Fruit fly (Drosophila melanogaster) whole organism, embryonic: ENCODE data around the gene Tehao.
A peak's percentile ranks its signal among the peaks of the same experiment; 100 is the strongest.

ENCODE experiments used
- Asciz ChIP-seq: fragments of 200-800 bp; sonication (Bioruptor generic); optimal IDR thresholded peaks from 2 replicates; lab custom pipeline; 2017; ENCODE audit warnings: missing biosample characterization, mild to moderate bottlenecking, missing genetic modification characterization, missing genetic modification reagents
- B-H2 ChIP-seq: fragments of 200-800 bp; sonication (Bioruptor generic); optimal IDR thresholded peaks from 2 replicates; lab custom pipeline; 2018; ENCODE audit warnings: missing biosample characterization, mild to moderate bottlenecking, missing genetic modification characterization
- Blimp-1 ChIP-seq: fragments of 200-800 bp; sonication (Bioruptor generic); optimal IDR thresholded peaks from 3 replicates; lab custom pipeline; 2018; ENCODE audit warnings: missing biosample characterization, missing genetic modification characterization, mild to moderate bottlenecking, moderate library complexity, missing genetic modification reagents
- CG10209 ChIP-seq: fragments of 200-800 bp; sonication (Bioruptor generic); optimal IDR thresholded peaks from 3 replicates; lab custom pipeline; 2017; ENCODE audit warnings: missing biosample characterization, mild to moderate bottlenecking, missing genetic modification characterization, missing genetic modification reagents
- CG10959 ChIP-seq: fragments of 200-800 bp; sonication (Bioruptor generic); IDR thresholded peaks from 2 replicates; pipeline ENCODE4 v1.3.6; 2022; ENCODE audit warnings: missing biosample characterization, missing genetic modification characterization
- CG11093 ChIP-seq: fragments of 200-800 bp; sonication (Bioruptor generic); IDR thresholded peaks from 3 replicates; pipeline ENCODE4 v1.3.6; 2022; ENCODE audit warnings: missing biosample characterization, missing genetic modification characterization
- CG1233 ChIP-seq: fragments of 200-800 bp; sonication (Bioruptor generic); optimal IDR thresholded peaks from 4 replicates; lab custom pipeline; 2018; ENCODE audit warnings: missing biosample characterization, mild to moderate bottlenecking, missing genetic modification characterization
- CG15696 ChIP-seq: fragments of 200-800 bp; sonication (Bioruptor generic); optimal IDR thresholded peaks from 2 replicates; lab custom pipeline; 2019; ENCODE audit warnings: missing biosample characterization, mild to moderate bottlenecking, missing genetic modification characterization, moderate library complexity
- CG17829 ChIP-seq: fragments of 200-800 bp; optimal IDR thresholded peaks from 2 replicates; lab custom pipeline; 2019; ENCODE audit warnings: missing biosample characterization, mild to moderate bottlenecking, missing genetic modification characterization, moderate library complexity
- CG1792 ChIP-seq: fragments of 200-800 bp; sonication (Bioruptor generic); optimal IDR thresholded peaks from 2 replicates; lab custom pipeline; 2016; ENCODE audit warnings: missing biosample characterization, missing genetic modification characterization
- CG18011 ChIP-seq: fragments of 200-800 bp; sonication (Bioruptor generic); optimal IDR thresholded peaks from 2 replicates; lab custom pipeline; 2017; ENCODE audit warnings: missing biosample characterization, missing genetic modification characterization, mild to moderate bottlenecking, moderate library complexity, missing genotype
- CG2199 ChIP-seq: fragments of 200-800 bp; sonication (Bioruptor generic); IDR thresholded peaks from 3 replicates; pipeline ENCODE4 v1.3.6; 2022; ENCODE audit warnings: missing biosample characterization, missing genetic modification characterization
- CG2678 ChIP-seq: fragments of 200-800 bp; sonication (Bioruptor generic); optimal IDR thresholded peaks from 3 replicates; lab custom pipeline; 2019; ENCODE audit warnings: missing biosample characterization, mild to moderate bottlenecking, missing genetic modification characterization, moderate library complexity
- CG31388 ChIP-seq: fragments of 200-800 bp; sonication (Bioruptor generic); optimal IDR thresholded peaks from 2 replicates; lab custom pipeline; 2016; ENCODE audit warnings: missing biosample characterization, missing genetic modification characterization
- CG4424 ChIP-seq: fragments of 200-800 bp; sonication (Bioruptor generic); optimal IDR thresholded peaks from 3 replicates; lab custom pipeline; 2016; ENCODE audit warnings: missing biosample characterization, missing genetic modification characterization
- CG4617 ChIP-seq: fragments of 200-800 bp; sonication (Bioruptor generic); optimal IDR thresholded peaks from 3 replicates; lab custom pipeline; 2016; ENCODE audit warnings: missing biosample characterization, missing genetic modification characterization, borderline replicate concordance
- CG4854 ChIP-seq: fragments of 200-800 bp; sonication (Bioruptor generic); optimal IDR thresholded peaks from 2 replicates; lab custom pipeline; 2016; ENCODE audit warnings: missing biosample characterization, missing genetic modification characterization, inconsistent platforms
- CG6765 ChIP-seq: fragments of 200-800 bp; sonication (Bioruptor generic); optimal IDR thresholded peaks from 3 replicates; lab custom pipeline; 2017; ENCODE audit warnings: missing biosample characterization, mild to moderate bottlenecking, missing genetic modification characterization
- CG6791 ChIP-seq: fragments of 200-800 bp; sonication (Bioruptor generic); IDR thresholded peaks from 3 replicates; pipeline ENCODE4 v1.3.6; 2022; ENCODE audit warnings: missing biosample characterization, missing genetic modification characterization; ENCODE audit not compliant: partially characterized antibody
- CG6854 ChIP-seq: fragments of 200-800 bp; sonication (Bioruptor generic); optimal IDR thresholded peaks from 3 replicates; lab custom pipeline; 2017; ENCODE audit warnings: missing biosample characterization, mild to moderate bottlenecking, missing genetic modification characterization
- CG7745 ChIP-seq: fragments of 200-800 bp; sonication (Bioruptor generic); optimal IDR thresholded peaks from 2 replicates; lab custom pipeline; 2018; ENCODE audit warnings: missing biosample characterization, mild to moderate bottlenecking, missing genetic modification characterization, moderate library complexity
- CG8089 ChIP-seq: fragments of 200-800 bp; sonication (Bioruptor generic); optimal IDR thresholded peaks from 3 replicates; lab custom pipeline; 2016; ENCODE audit warnings: missing biosample characterization, missing genetic modification characterization
- CG8388 ChIP-seq: fragments of 200-800 bp; sonication (Bioruptor generic); optimal IDR thresholded peaks from 2 replicates; lab custom pipeline; 2019; ENCODE audit warnings: missing biosample characterization, mild to moderate bottlenecking, missing genetic modification characterization, moderate library complexity
- Camta ChIP-seq: fragments of 200-800 bp; sonication (Bioruptor generic); optimal IDR thresholded peaks from 2 replicates; lab custom pipeline; 2016; ENCODE audit warnings: missing biosample characterization, missing genetic modification characterization
- Dip2 ChIP-seq: fragments of 200-800 bp; sonication (Bioruptor generic); IDR thresholded peaks from 2 replicates; pipeline ENCODE4 v1.3.6; 2022; ENCODE audit warnings: missing biosample characterization, missing genetic modification characterization
- Dll ChIP-seq: fragments of 200-800 bp; sonication (Bioruptor generic); IDR thresholded peaks from 4 replicates; pipeline ENCODE4 v1.3.6; 2022; ENCODE audit warnings: missing biosample characterization, missing genetic modification characterization; ENCODE audit not compliant: partially characterized antibody
- ERR ChIP-seq: fragments of 200-800 bp; sonication (Bioruptor generic); optimal IDR thresholded peaks from 2 replicates; lab custom pipeline; 2016; ENCODE audit warnings: missing biosample characterization, missing genetic modification characterization
- Eip74EF ChIP-seq, 2 experiments: fragments of 200-800 bp in 1 of 2; fragments of >200 bp in 1 of 2; sonication (Bioruptor generic) in 1 of 2; optimal IDR thresholded peaks; 2 replicates each; lab custom pipeline; 2017 to 2019; ENCODE audit warnings: missing biosample characterization in 2 of 2, missing genetic modification characterization in 2 of 2, mild to moderate bottlenecking in 1 of 2, moderate library complexity in 1 of 2
- H15 ChIP-seq: fragments of 200-800 bp; sonication (Bioruptor generic); IDR thresholded peaks from 3 replicates; pipeline ENCODE4 v1.3.6; 2022; ENCODE audit warnings: missing biosample characterization, missing genetic modification characterization
- Hr78 ChIP-seq, 2 experiments: fragments of 200-800 bp in 1 of 2; fragments of >200 bp in 1 of 2; sonication (Bioruptor generic) in 1 of 2; optimal IDR thresholded peaks; 2 replicates each; lab custom pipeline; 2017 to 2019; ENCODE audit warnings: missing biosample characterization in 2 of 2, missing genetic modification characterization in 2 of 2, mild to moderate bottlenecking in 1 of 2, moderate library complexity in 1 of 2
- Neu2 ChIP-seq: fragments of 200-800 bp; sonication (Bioruptor generic); optimal IDR thresholded peaks from 3 replicates; lab custom pipeline; 2016; ENCODE audit warnings: missing biosample characterization, missing genetic modification characterization, borderline replicate concordance
- PHDP ChIP-seq: fragments of 200-800 bp; sonication (Bioruptor generic); optimal IDR thresholded peaks from 3 replicates; lab custom pipeline; 2018; ENCODE audit warnings: missing biosample characterization, mild to moderate bottlenecking, missing genetic modification characterization, moderate library complexity
- abd-A ChIP-seq: fragments of 200-800 bp; sonication (Bioruptor generic); optimal IDR thresholded peaks from 3 replicates; lab custom pipeline; 2019; ENCODE audit warnings: missing biosample characterization, mild to moderate bottlenecking, missing genetic modification characterization, moderate library complexity
- al ChIP-seq: fragments of 200-800 bp; sonication (Bioruptor generic); IDR thresholded peaks from 2 replicates; pipeline ENCODE4 v1.3.6; 2022; ENCODE audit warnings: missing biosample characterization, missing genetic modification characterization
- aop ChIP-seq: fragments of 200-800 bp; sonication (Bioruptor generic); IDR thresholded peaks from 2 replicates; pipeline ENCODE4 v1.3.6; 2022; ENCODE audit warnings: missing biosample characterization, missing genetic modification characterization
- ash1 ChIP-seq: fragments of 200-800 bp; sonication (Bioruptor generic); optimal IDR thresholded peaks from 2 replicates; lab custom pipeline; 2018; ENCODE audit warnings: missing biosample characterization, mild to moderate bottlenecking, missing genetic modification characterization
- fd96Cb ChIP-seq: fragments of 200-800 bp; sonication (Bioruptor generic); optimal IDR thresholded peaks from 2 replicates; lab custom pipeline; 2018; ENCODE audit warnings: missing biosample characterization, mild to moderate bottlenecking, missing genetic modification characterization, moderate library complexity
- gro ChIP-seq: fragments of 200-800 bp; sonication (Bioruptor generic); optimal IDR thresholded peaks from 2 replicates; lab custom pipeline; 2016; ENCODE audit warnings: missing biosample characterization, missing genetic modification characterization
- inv ChIP-seq: fragments of 200-800 bp; sonication (Bioruptor generic); IDR thresholded peaks from 2 replicates; pipeline ENCODE4 v1.3.6; 2022; ENCODE audit warnings: missing biosample characterization, missing genetic modification characterization; ENCODE audit not compliant: partially characterized antibody
- luna ChIP-seq: fragments of 200-800 bp; sonication (Bioruptor generic); optimal IDR thresholded peaks from 2 replicates; lab custom pipeline; 2016; ENCODE audit warnings: missing biosample characterization, missing genetic modification characterization
- nerfin-1 ChIP-seq: fragments of 200-800 bp; sonication (Bioruptor generic); optimal IDR thresholded peaks from 3 replicates; lab custom pipeline; 2019; ENCODE audit warnings: missing biosample characterization, mild to moderate bottlenecking, missing genetic modification characterization, moderate library complexity
- odd ChIP-seq: fragments of 200-800 bp; sonication (Bioruptor generic); optimal IDR thresholded peaks from 2 replicates; lab custom pipeline; 2017; ENCODE audit warnings: missing biosample characterization, mild to moderate bottlenecking, missing genetic modification characterization
- pum ChIP-seq: fragments of 200-800 bp; sonication (Bioruptor generic); optimal IDR thresholded peaks from 2 replicates; lab custom pipeline; 2016; ENCODE audit warnings: missing biosample characterization, missing genetic modification characterization
- schlank ChIP-seq: fragments of 200-800 bp; sonication (Bioruptor generic); optimal IDR thresholded peaks from 2 replicates; lab custom pipeline; 2018; ENCODE audit warnings: missing biosample characterization, mild to moderate bottlenecking, missing genetic modification characterization
- seq ChIP-seq: fragments of 200-800 bp; sonication (Bioruptor generic); IDR thresholded peaks from 2 replicates; pipeline ENCODE4 v1.3.6; 2022; ENCODE audit warnings: missing biosample characterization, missing genetic modification characterization
- shn ChIP-seq: fragments of 200-800 bp; sonication (Bioruptor generic); optimal IDR thresholded peaks from 3 replicates; lab custom pipeline; 2016; ENCODE audit warnings: missing biosample characterization, missing genetic modification characterization
- sisA ChIP-seq: fragments of 200-800 bp; sonication (Bioruptor generic); IDR thresholded peaks from 2 replicates; pipeline ENCODE4 v1.3.6; 2022; ENCODE audit warnings: missing biosample characterization, missing genetic modification characterization
- unc-4 ChIP-seq: fragments of 200-800 bp; sonication (Bioruptor generic); IDR thresholded peaks from 2 replicates; pipeline ENCODE4 v1.3.6; 2022; ENCODE audit warnings: missing biosample characterization, missing genetic modification characterization; ENCODE audit not compliant: partially characterized antibody
- vfl ChIP-seq: fragments of 200-800 bp; sonication (Bioruptor generic); optimal IDR thresholded peaks from 2 replicates; lab custom pipeline; 2016; ENCODE audit warnings: missing biosample characterization, missing genetic modification characterization

Tehao gene

DNA sequence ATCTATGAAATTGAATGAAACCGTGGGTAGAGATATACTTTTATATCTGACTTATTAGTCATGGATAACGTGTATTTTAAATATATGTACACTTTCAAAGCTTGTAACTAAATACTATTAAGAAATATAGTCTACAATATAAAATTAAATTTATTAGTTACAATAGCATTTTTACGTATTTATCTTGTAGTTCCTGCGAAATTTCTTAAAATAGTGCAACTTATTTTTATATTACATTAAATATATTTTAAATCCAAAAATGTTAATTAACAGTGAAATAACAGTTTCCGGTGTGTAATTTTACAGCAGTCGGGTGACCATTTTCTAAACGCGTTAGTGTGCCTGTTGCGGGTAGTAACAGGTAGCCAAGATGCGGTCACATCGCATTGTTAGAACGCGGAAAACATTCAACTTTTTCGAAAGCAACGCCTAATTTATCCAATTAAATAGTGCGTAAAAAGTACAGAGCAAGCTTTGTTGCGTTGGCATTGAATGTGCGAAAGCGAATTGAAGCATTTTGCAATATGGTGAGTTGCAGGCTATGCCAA lies 36.7 kb upstream of the Tehao start, which contains the start of the genes CG10859 and CG7110 (continued):
- no peak for TF ChIP-seq pum (GFP tag; lab: Kevin White, UChicago)
- peak; percentile 51 for TF ChIP-seq nerfin-1 (tag; lab: Kevin White, UChicago)
- no peak for TF ChIP-seq Dll (GFP tag; lab: Robert Waterston, UW)
- TF ChIP-seq H15 (GFP tag; lab: Robert Waterston, UW) = no peak
- TF ChIP-seq PHDP = peak; percentile 68
- no peak for TF ChIP-seq Blimp-1 (GFP tag; lab: Kevin White, UChicago)
- no peak for TF ChIP-seq Neu2 (GFP tag; lab: Kevin White, UChicago)
- no peak for TF ChIP-seq luna (GFP tag; lab: Kevin White, UChicago)
- no peak for TF ChIP-seq inv (GFP tag; lab: Robert Waterston, UW)
- TF ChIP-seq aop (GFP tag; lab: Robert Waterston, UW) = 0 out of 2 replicates have a peak, but pooled peaks have one; percentile 9
- peak; percentile 35 for TF ChIP-seq CG8388 (GFP tag; lab: Kevin White, UChicago)
- no peak for TF ChIP-seq CG2199 (GFP tag; lab: Robert Waterston, UW)
- TF ChIP-seq CG1792 (GFP tag; lab: Kevin White, UChicago) = no peak
- TF ChIP-seq vfl (GFP tag; lab: Kevin White, UChicago) = no peak
- peak; percentile 59 for TF ChIP-seq Asciz (GFP tag; lab: Kevin White, UChicago)
- TF ChIP-seq Hr78 (GFP tag; optimal IDR thresholded peaks at IDR 0.05; lab: Kevin White, UChicago) = no peak
- TF ChIP-seq CG6791 (GFP tag; lab: Robert Waterston, UW) = no peak
- no peak for TF ChIP-seq CG4424 (GFP tag; lab: Kevin White, UChicago)
- no peak for TF ChIP-seq CG10959 (GFP tag; lab: Robert Waterston, UW)
- no peak for TF ChIP-seq sisA (GFP tag; lab: Robert Waterston, UW)
- no peak for TF ChIP-seq CG7745 (tag; lab: Kevin White, UChicago)
- TF ChIP-seq shn (GFP tag; lab: Kevin White, UChicago) = no peak
- no peak for TF ChIP-seq CG11093
- no peak for TF ChIP-seq al (GFP tag; lab: Robert Waterston, UW)
- no peak for TF ChIP-seq CG8089 (GFP tag; lab: Kevin White, UChicago)
- TF ChIP-seq CG6854 (GFP tag; lab: Kevin White, UChicago) = no peak
- TF ChIP-seq ash1 (GFP tag; lab: Kevin White, UChicago) = peak; percentile 46
- TF ChIP-seq CG1233 (GFP tag; lab: Kevin White, UChicago) = peak; percentile 56
- no peak for TF ChIP-seq abd-A (tag; lab: Kevin White, UChicago)
- peak; percentile 60 for TF ChIP-seq odd (GFP tag; lab: Kevin White, UChicago)
- no peak for TF ChIP-seq unc-4 (GFP tag; lab: Robert Waterston, UW)
- peak; percentile 41 for TF ChIP-seq CG10209 (GFP tag; lab: Kevin White, UChicago)
- TF ChIP-seq CG18011 (GFP tag; lab: Kevin White, UChicago) = no peak
- peak; percentile 14 for TF ChIP-seq CG4617 (GFP tag; lab: Kevin White, UChicago)
- TF ChIP-seq CG4854 = peak; percentile 18
- no peak for TF ChIP-seq seq (GFP tag; lab: Robert Waterston, UW)
- TF ChIP-seq gro = peak; percentile 21
- no peak for TF ChIP-seq Dip2
- peak; percentile 63 for TF ChIP-seq B-H2
- peak; percentile 72 for TF ChIP-seq CG6765 (GFP tag; lab: Kevin White, UChicago)
- no peak for TF ChIP-seq fd96Cb (tag; lab: Kevin White, UChicago)
- TF ChIP-seq schlank (tag; lab: Kevin White, UChicago) = no peak
- no peak for TF ChIP-seq Camta (GFP tag; lab: Kevin White, UChicago)
- peak; percentile 48 for TF ChIP-seq CG17829 (tag; lab: Kevin White, UChicago)
- TF ChIP-seq ERR (GFP tag; lab: Kevin White, UChicago) = no peak
- TF ChIP-seq Eip74EF (GFP tag; optimal IDR thresholded peaks at IDR 0.05; lab: Kevin White, UChicago) = peak in 1 of 2 experiments; percentile 55
- no peak for TF ChIP-seq CG31388 (GFP tag; lab: Kevin White, UChicago)
- TF ChIP-seq CG15696 (tag; lab: Kevin White, UChicago) = no peak
- TF ChIP-seq CG2678 (tag; lab: Kevin White, UChicago) = peak; percentile 43
